6 worm cellular contexts compared by ENCODE assay signal in genomic region chrII:9305575-9305974, ce11.
TF ChIP-seq lines count a peak whose summit lies in the region.

No protein-coding gene starts in this region.

TF ChIP-seq in whole organism, L1 larva, 84 proteins besides CTCF, POLR2A, EP300 and RAD21:
- TF ChIP-seq snpc-4 (tag; optimal IDR thresholded peaks at IDR 0.05; lab: Kevin White, UChicago) (peak; percentile 5), sox-4 (tag; optimal IDR thresholded peaks at IDR 0.05; lab: Kevin White, UChicago) (no peak), efl-1 (optimal IDR thresholded peaks at IDR 0.05; lab: Kevin White, UChicago) (no peak), efl-1 (GFP tag; optimal IDR thresholded peaks at IDR 0.05 in 1 of 2; lab: Kevin White, UChicago) (peak in 1 of 2 experiments; percentile 84), C04F5.9 (tag; optimal IDR thresholded peaks at IDR 0.05; lab: Kevin White, UChicago) (no peak), F16B12.6 (tag; optimal IDR thresholded peaks at IDR 0.05; lab: Kevin White, UChicago) (no peak), lin-14 (GFP tag; optimal IDR thresholded peaks at IDR 0.05; lab: Kevin White, UChicago) (peak; percentile 61), ceh-63 (GFP tag; optimal IDR thresholded peaks at IDR 0.05; lab: Kevin White, UChicago) (no peak), zip-4 (GFP tag; optimal IDR thresholded peaks at IDR 0.05; lab: Kevin White, UChicago) (no peak), ztf-4 (tag; optimal IDR thresholded peaks at IDR 0.05; lab: Kevin White, UChicago) (no peak)

TF ChIP-seq in whole organism, L2 larva, 48 proteins besides CTCF, POLR2A, EP300 and RAD21:
- TF ChIP-seq mdl-1 (tag; optimal IDR thresholded peaks at IDR 0.05; lab: Kevin White, UChicago) (no peak), unc-55 (GFP tag; optimal IDR thresholded peaks at IDR 0.05; lab: Kevin White, UChicago) (peak; percentile 48), lsy-2 (tag; optimal IDR thresholded peaks at IDR 0.05; lab: Kevin White, UChicago) (peak in 1 of 2 experiments; percentile 15), sma-9 (GFP tag; optimal IDR thresholded peaks at IDR 0.05; lab: Kevin White, UChicago) (peak; percentile 32), sma-9 (tag; optimal IDR thresholded peaks at IDR 0.05; lab: Kevin White, UChicago) (no peak)

TF ChIP-seq in whole organism, L3 larva, 47 proteins besides CTCF, POLR2A, EP300 and RAD21:
- peak; percentile 11 for TF ChIP-seq fkh-10 (GFP tag; optimal IDR thresholded peaks at IDR 0.05; lab: Kevin White, UChicago)
- peak; percentile 48 for TF ChIP-seq lin-39 (tag; optimal IDR thresholded peaks at IDR 0.05; lab: Kevin White, UChicago)
- no peak for TF ChIP-seq fos-1 (tag; optimal IDR thresholded peaks at IDR 0.05; lab: Kevin White, UChicago)

TF ChIP-seq in whole organism, L4 larva, 104 proteins besides CTCF, POLR2A, EP300 and RAD21:
- no peak for TF ChIP-seq D1046.2 (GFP tag; IDR thresholded peaks at IDR 0.05; lab: Robert Waterston, UW)
- TF ChIP-seq spr-1 (tag; optimal IDR thresholded peaks at IDR 0.05; lab: Kevin White, UChicago), result no peak
- no peak for TF ChIP-seq lin-13 (GFP tag; optimal IDR thresholded peaks at IDR 0.05; lab: Kevin White, UChicago)
- no peak for TF ChIP-seq tag-97 (GFP tag; IDR thresholded peaks at IDR 0.05; lab: Robert Waterston, UW)
- no peak for TF ChIP-seq hmg-1.1 (GFP tag; IDR thresholded peaks at IDR 0.05; lab: Robert Waterston, UW)
- no peak for TF ChIP-seq R02D3.7 (tag; optimal IDR thresholded peaks at IDR 0.05; lab: Kevin White, UChicago)
- no peak for TF ChIP-seq zip-2 (tag; optimal IDR thresholded peaks at IDR 0.05; lab: Kevin White, UChicago)
- peak in 1 of 2 experiments; percentile 67 for TF ChIP-seq unc-62 (GFP tag; optimal IDR thresholded peaks at IDR 0.05 in 1 of 2; lab: Kevin White, UChicago)
- no peak for TF ChIP-seq unc-62 (tag; optimal IDR thresholded peaks at IDR 0.05; lab: Kevin White, UChicago)
- 0 out of 2 replicates have a peak, but pooled peaks have one; percentile 17 for TF ChIP-seq ctbp-1 (GFP tag; IDR thresholded peaks at IDR 0.05; lab: Robert Waterston, UW)
- peak; percentile 23 for TF ChIP-seq aha-1 (tag; lab: Kevin White, UChicago)
- TF ChIP-seq F37D6.2 (tag; optimal IDR thresholded peaks at IDR 0.05; lab: Kevin White, UChicago), result no peak
- TF ChIP-seq pha-4 (GFP tag; IDR thresholded peaks at IDR 0.05; lab: Robert Waterston, UW), result no peak
- no peak for TF ChIP-seq pha-4 (tag; optimal IDR thresholded peaks at IDR 0.05; lab: Kevin White, UChicago)
- no peak for TF ChIP-seq snpc-4 (tag; optimal IDR thresholded peaks at IDR 0.05; lab: Kevin White, UChicago)

TF ChIP-seq in whole organism, late embryonic, 69 proteins besides CTCF, POLR2A, EP300 and RAD21:
- TF ChIP-seq ceh-34 (tag; optimal IDR thresholded peaks at IDR 0.05; lab: Kevin White, UChicago) (peak; percentile 27), unc-55 (GFP tag; optimal IDR thresholded peaks at IDR 0.05; lab: Kevin White, UChicago) (peak; percentile 4), ets-4 (tag; optimal IDR thresholded peaks at IDR 0.05; lab: Kevin White, UChicago) (no peak), unc-42 (tag; optimal IDR thresholded peaks at IDR 0.05; lab: Kevin White, UChicago) (peak; percentile 65)

TF ChIP-seq in whole organism, mixed stage, embryonic, 35 proteins besides CTCF, POLR2A, EP300 and RAD21:
- no peak for TF ChIP-seq mab-5 (tag; optimal IDR thresholded peaks at IDR 0.05; lab: Kevin White, UChicago)
- peak; percentile 30 for TF ChIP-seq unc-62 (GFP tag; optimal IDR thresholded peaks at IDR 0.05; lab: Kevin White, UChicago)
- TF ChIP-seq mls-2 (tag; optimal IDR thresholded peaks at IDR 0.05; lab: Kevin White, UChicago), result no peak
- TF ChIP-seq elt-1 (tag; optimal IDR thresholded peaks at IDR 0.05; lab: Kevin White, UChicago; ENCODE audit: borderline replicate concordance, insufficient read depth), result no peak
- TF ChIP-seq nhr-28 (tag; optimal IDR thresholded peaks at IDR 0.05; lab: Kevin White, UChicago), result no peak
- TF ChIP-seq flh-1 (GFP tag; optimal IDR thresholded peaks at IDR 0.05; lab: Kevin White, UChicago), result no peak
- peak; percentile 85 for TF ChIP-seq ces-1 (GFP tag; optimal IDR thresholded peaks at IDR 0.05; lab: Kevin White, UChicago)
- TF ChIP-seq tbx-8 (GFP tag; optimal IDR thresholded peaks at IDR 0.05; lab: Kevin White, UChicago), result no peak
- TF ChIP-seq pha-4 (tag; optimal IDR thresholded peaks at IDR 0.05; lab: Kevin White, UChicago), result no peak
- no peak for TF ChIP-seq ceh-39 (tag; optimal IDR thresholded peaks at IDR 0.05; lab: Kevin White, UChicago)
- TF ChIP-seq ceh-83 (GFP tag; optimal IDR thresholded peaks at IDR 0.05; lab: Kevin White, UChicago), result no peak
- TF ChIP-seq blmp-1 (tag; optimal IDR thresholded peaks at IDR 0.05; lab: Kevin White, UChicago), result no peak
- no peak for TF ChIP-seq mep-1 (tag; optimal IDR thresholded peaks at IDR 0.05; lab: Kevin White, UChicago)

Comparison
In these comparisons a context has a peak if more than half of its experiments do, and no peak if none do; other contexts are left out.
1. Of the 29 proteins assayed by ChIP-seq in both whole organism, L4 larva and whole organism, L1 larva: peak only in whole organism, L4 larva: aha-1; only in whole organism, L1 larva: snpc-4; in both: none; in neither: 26; mixed calls (peak in some experiments, not most) for 1.